Worm (Caenorhabditis elegans) whole organism, mixed stage, embryonic: ENCODE measurements around the gene T01B6.1.

ENCODE experiments used
- bed-3 ChIP-seq: fragments of 200-800 bp; sonication (Bioruptor generic); optimal IDR thresholded peaks from 3 replicates; lab custom pipeline; 2018; ENCODE audit warnings: mild to moderate bottlenecking, missing genetic modification characterization, moderate library complexity, missing compliant biosample characterization
- blmp-1 ChIP-seq: fragments of 150-350 bp; optimal IDR thresholded peaks from 2 replicates; lab custom pipeline; 2014; ENCODE audit warnings: missing biosample characterization, missing genetic modification characterization
- ceh-39 ChIP-seq: fragments of 150-350 bp; optimal IDR thresholded peaks from 2 replicates; lab custom pipeline; 2014; ENCODE audit warnings: missing biosample characterization, missing genetic modification characterization
- ceh-83 ChIP-seq: fragments of 200-800 bp; sonication (Bioruptor generic); optimal IDR thresholded peaks from 2 replicates; lab custom pipeline; 2018; ENCODE audit warnings: mild to moderate bottlenecking, missing genetic modification characterization, missing compliant biosample characterization
- cnd-1 ChIP-seq: fragments of 200-800 bp; sonication (Bioruptor generic); optimal IDR thresholded peaks from 2 replicates; lab custom pipeline; 2018; ENCODE audit warnings: mild to moderate bottlenecking, missing genetic modification characterization, missing compliant biosample characterization
- drap-1 ChIP-seq: fragments of 200-800 bp; sonication (Bioruptor generic); optimal IDR thresholded peaks from 3 replicates; lab custom pipeline; 2018; ENCODE audit warnings: mild to moderate bottlenecking, missing genetic modification characterization, missing compliant biosample characterization
- elt-1 ChIP-seq: sonication (generic microtip); optimal IDR thresholded peaks from 2 replicates; lab custom pipeline; 2017; ENCODE audit warnings: missing genetic modification characterization, mild to moderate bottlenecking, missing compliant biosample characterization, antibody characterized with exemption, moderate library complexity, borderline replicate concordance; ENCODE audit not compliant: insufficient read depth
- elt-3 ChIP-seq: fragments of 150-350 bp; optimal IDR thresholded peaks from 2 replicates; lab custom pipeline; 2014; ENCODE audit warnings: missing biosample characterization, missing genetic modification characterization
- flh-1 ChIP-seq: fragments of 200-800 bp; sonication (Bioruptor generic); optimal IDR thresholded peaks from 2 replicates; lab custom pipeline; 2018; ENCODE audit warnings: mild to moderate bottlenecking, missing genetic modification characterization, moderate library complexity, missing compliant biosample characterization
- hlh-1 ChIP-seq: fragments of 150-350 bp; optimal IDR thresholded peaks from 2 replicates; lab custom pipeline; 2014; ENCODE audit warnings: missing biosample characterization, missing genetic modification reagents, missing genetic modification characterization
- lin-13 ChIP-seq: fragments of 150-350 bp; optimal IDR thresholded peaks from 2 replicates; lab custom pipeline; 2014; ENCODE audit warnings: missing biosample characterization, missing genetic modification characterization
- lin-32 ChIP-seq: fragments of 200-800 bp; sonication (Bioruptor generic); optimal IDR thresholded peaks from 2 replicates; lab custom pipeline; 2018; ENCODE audit warnings: mild to moderate bottlenecking, missing genetic modification characterization, missing compliant biosample characterization
- mab-5 ChIP-seq: fragments of 150-350 bp; optimal IDR thresholded peaks from 2 replicates; lab custom pipeline; 2014; ENCODE audit warnings: missing biosample characterization, missing genetic modification characterization
- mls-2 ChIP-seq: sonication (generic microtip); optimal IDR thresholded peaks from 2 replicates; lab custom pipeline; 2016; ENCODE audit warnings: mild to moderate bottlenecking, missing genetic modification characterization, moderate library complexity, missing compliant biosample characterization
- nhr-12 ChIP-seq: fragments of 150-350 bp; optimal IDR thresholded peaks from 2 replicates; lab custom pipeline; 2014; ENCODE audit warnings: missing biosample characterization, missing genetic modification characterization
- nhr-237 ChIP-seq: fragments of 150-350 bp; optimal IDR thresholded peaks from 2 replicates; lab custom pipeline; 2014; ENCODE audit warnings: missing biosample characterization, missing genetic modification characterization
- nhr-28 ChIP-seq: fragments of 150-350 bp; optimal IDR thresholded peaks from 2 replicates; lab custom pipeline; 2014; ENCODE audit warnings: missing biosample characterization, missing genetic modification characterization
- nhr-76 ChIP-seq: sonication (generic microtip); optimal IDR thresholded peaks from 2 replicates; lab custom pipeline; 2017; ENCODE audit warnings: missing biosample characterization, missing genetic modification characterization
- pha-4 ChIP-seq: fragments of 150-350 bp; optimal IDR thresholded peaks from 2 replicates; lab custom pipeline; 2018; ENCODE audit warnings: missing biosample characterization, missing genetic modification reagents, missing genetic modification characterization
- sem-2 ChIP-seq: fragments of 200-800 bp; sonication (Bioruptor generic); optimal IDR thresholded peaks from 2 replicates; lab custom pipeline; 2018; ENCODE audit warnings: mild to moderate bottlenecking, missing genetic modification characterization, missing compliant biosample characterization
- snpc-4 ChIP-seq: fragments of 150-350 bp; optimal IDR thresholded peaks from 2 replicates; lab custom pipeline; 2014; ENCODE audit warnings: missing biosample characterization, missing genetic modification characterization
- unc-120 ChIP-seq: sonication (generic microtip); optimal IDR thresholded peaks from 2 replicates; lab custom pipeline; 2017; ENCODE audit warnings: missing genetic modification characterization, missing compliant biosample characterization; ENCODE audit not compliant: poor library complexity, severe bottlenecking
- unc-39 ChIP-seq: fragments of 150-350 bp; optimal IDR thresholded peaks from 2 replicates; lab custom pipeline; 2014; ENCODE audit warnings: missing biosample characterization, missing genetic modification characterization
- zip-8 ChIP-seq: fragments of 150-350 bp; optimal IDR thresholded peaks from 2 replicates; lab custom pipeline; 2014; ENCODE audit warnings: missing biosample characterization, missing genetic modification characterization
- ztf-11 ChIP-seq: fragments of 150-350 bp; optimal IDR thresholded peaks from 2 replicates; lab custom pipeline; 2014; ENCODE audit warnings: missing biosample characterization, missing genetic modification characterization

T01B6.1 gene

ce11 chrX:2385453-2385852, 50.0 kb downstream of the T01B6.1 start, which contains the start of gene F47G3.1:
Gene F47G3.1 (plus strand): TSS chrX:2385753.
- TF ChIP-seq sem-2 (GFP tag; lab: Kevin White, UChicago) = no peak
- TF ChIP-seq nhr-28 (tag; lab: Kevin White, UChicago) = no peak
- no peak for TF ChIP-seq nhr-237 (tag; lab: Kevin White, UChicago)
- no peak for TF ChIP-seq lin-13
- TF ChIP-seq elt-1 (tag; lab: Kevin White, UChicago) = no peak
- no peak for TF ChIP-seq lin-32
- no peak for TF ChIP-seq blmp-1
- no peak for TF ChIP-seq nhr-12 (tag; lab: Kevin White, UChicago)
- no peak for TF ChIP-seq ceh-83 (GFP tag; lab: Kevin White, UChicago)
- no peak for TF ChIP-seq ceh-39 (tag; lab: Kevin White, UChicago)
- TF ChIP-seq nhr-76 (tag; lab: Kevin White, UChicago) = no peak
- TF ChIP-seq flh-1 (GFP tag; lab: Kevin White, UChicago) = no peak
- no peak for TF ChIP-seq drap-1 (GFP tag; lab: Kevin White, UChicago)
- TF ChIP-seq, all 35 proteins: peak for 0

DNA sequence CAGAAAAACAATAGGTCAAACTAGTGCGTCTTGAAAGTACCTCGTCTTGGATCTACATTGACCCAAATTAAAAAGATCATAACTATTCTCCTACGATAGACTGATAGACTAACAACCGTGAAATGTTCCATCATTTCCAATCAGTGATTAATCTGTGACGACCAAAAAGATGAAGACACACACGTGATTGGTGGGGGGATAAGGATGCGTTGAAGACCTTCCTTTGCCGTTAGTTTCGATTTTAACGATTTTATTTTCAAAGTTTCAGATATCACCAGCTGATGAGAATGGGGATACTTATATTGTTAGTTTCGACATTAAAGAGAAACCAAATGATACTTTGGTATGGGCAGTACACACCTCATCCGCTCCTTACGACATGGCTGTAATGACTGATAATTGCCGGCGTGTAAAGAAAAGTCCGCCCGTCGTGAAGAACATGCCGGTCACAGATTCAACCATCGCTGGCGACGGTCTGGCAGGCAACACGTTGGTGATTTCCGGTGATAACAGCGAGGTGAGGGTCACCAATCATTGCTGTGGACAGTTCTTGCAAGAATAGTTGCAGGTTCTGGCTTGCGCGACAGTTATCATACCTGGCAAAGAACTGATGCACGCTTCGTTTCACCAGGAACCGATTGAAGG, 51.6 kb downstream of the T01B6.1 start:
- TF ChIP-seq cnd-1 (tag; lab: Kevin White, UChicago) (no peak), blmp-1 (no peak), pha-4 (tag; lab: Kevin White, UChicago) (no peak), hlh-1 (tag; lab: Kevin White, UChicago) (no peak)
- TF ChIP-seq, all 35 proteins: peak for 0

- no peak for TF ChIP-seq ceh-83 (GFP tag; lab: Kevin White, UChicago)
- no peak for TF ChIP-seq mls-2 (tag; lab: Kevin White, UChicago)
- TF ChIP-seq bed-3 (GFP tag; lab: Kevin White, UChicago) = no peak
- TF ChIP-seq blmp-1 = no peak
- no peak for TF ChIP-seq snpc-4 (tag; lab: Kevin White, UChicago)
- TF ChIP-seq unc-39 (tag; lab: Kevin White, UChicago) = no peak
- no peak for TF ChIP-seq elt-3 (tag; lab: Kevin White, UChicago)
- TF ChIP-seq nhr-28 (tag; lab: Kevin White, UChicago) = no peak
- no peak for TF ChIP-seq unc-120
- no peak for TF ChIP-seq ztf-11 (tag; lab: Kevin White, UChicago)
- TF ChIP-seq sem-2 (GFP tag; lab: Kevin White, UChicago) = no peak
- no peak for TF ChIP-seq elt-1 (tag; lab: Kevin White, UChicago)
- no peak for TF ChIP-seq zip-8
- no peak for TF ChIP-seq mab-5 (tag; lab: Kevin White, UChicago)
Measured at ce11 chrX:2394983-2395382, 59.5 kb downstream of the T01B6.1 start, which contains the start of gene C43H6.6. Gene C43H6.6 (plus strand): TSS chrX:2395283.
